Worm (Caenorhabditis elegans) whole organism, mixed stage, embryonic: ENCODE measurements around the gene spp-19.

Experiments used
- bed-3 ChIP-seq: fragments of 200-800 bp; sonication (Bioruptor generic); optimal IDR thresholded peaks from 3 replicates; lab custom pipeline; 2018; ENCODE audit warnings: mild to moderate bottlenecking, missing genetic modification characterization, moderate library complexity, missing compliant biosample characterization
- ceh-39 ChIP-seq: fragments of 150-350 bp; optimal IDR thresholded peaks from 2 replicates; lab custom pipeline; 2014; ENCODE audit warnings: missing biosample characterization, missing genetic modification characterization
- drap-1 ChIP-seq: fragments of 200-800 bp; sonication (Bioruptor generic); optimal IDR thresholded peaks from 3 replicates; lab custom pipeline; 2018; ENCODE audit warnings: mild to moderate bottlenecking, missing genetic modification characterization, missing compliant biosample characterization
- elt-3 ChIP-seq: fragments of 150-350 bp; optimal IDR thresholded peaks from 2 replicates; lab custom pipeline; 2014; ENCODE audit warnings: missing biosample characterization, missing genetic modification characterization
- lsy-2 ChIP-seq: fragments of 150-350 bp; optimal IDR thresholded peaks from 2 replicates; lab custom pipeline; 2014; ENCODE audit warnings: missing biosample characterization, missing genetic modification characterization
- mep-1 ChIP-seq: fragments of 150-350 bp; optimal IDR thresholded peaks from 2 replicates; lab custom pipeline; 2017; ENCODE audit warnings: missing biosample characterization, missing genetic modification reagents, missing genetic modification characterization, inconsistent platforms
- unc-39 ChIP-seq: fragments of 150-350 bp; optimal IDR thresholded peaks from 2 replicates; lab custom pipeline; 2014; ENCODE audit warnings: missing biosample characterization, missing genetic modification characterization
- ztf-11 ChIP-seq: fragments of 150-350 bp; optimal IDR thresholded peaks from 2 replicates; lab custom pipeline; 2014; ENCODE audit warnings: missing biosample characterization, missing genetic modification characterization

DNA sequence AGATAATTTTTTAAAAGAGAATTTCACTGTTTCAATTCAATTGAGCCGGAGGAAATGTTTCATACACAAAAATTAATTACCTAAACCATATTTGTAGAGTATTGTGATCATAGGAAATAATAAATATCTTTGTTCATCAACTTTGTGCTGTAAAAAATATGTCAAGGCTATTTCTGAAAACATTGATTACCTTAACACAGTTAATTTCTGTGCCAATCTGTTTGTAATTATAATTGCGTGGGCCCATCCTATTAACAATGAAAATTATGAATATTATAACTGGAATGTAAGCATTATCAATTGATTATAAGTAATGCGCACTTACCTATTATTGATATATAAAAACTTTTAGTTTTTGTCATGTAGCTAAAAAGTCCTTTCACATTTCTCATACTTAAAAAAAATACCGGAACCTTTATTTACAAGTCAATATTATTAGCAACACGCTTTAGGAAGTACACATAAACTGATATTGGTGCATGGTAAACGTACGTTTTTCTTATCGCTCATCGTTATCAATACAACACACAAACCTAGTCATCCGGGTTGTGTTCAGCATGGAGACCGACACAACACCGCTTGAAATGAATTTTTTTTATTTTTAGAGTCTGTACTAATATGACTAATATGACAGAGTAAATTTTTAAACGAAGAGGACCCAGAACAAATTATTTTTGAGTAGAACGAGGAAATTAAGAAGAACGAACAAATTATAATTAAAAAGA, 14.1 kb upstream of the spp-19 start, which contains the start of gene fut-2:
- no peak for TF ChIP-seq mep-1 (tag; lab: Kevin White, UChicago)
- TF ChIP-seq lsy-2 (tag; lab: Kevin White, UChicago) = no peak
- no peak for TF ChIP-seq unc-39 (tag; lab: Kevin White, UChicago)
- TF ChIP-seq drap-1 = no peak
- no peak for TF ChIP-seq elt-3 (tag; lab: Kevin White, UChicago)
- no peak for TF ChIP-seq ztf-11 (tag; lab: Kevin White, UChicago)
- no peak for TF ChIP-seq ceh-39 (tag; lab: Kevin White, UChicago)
- TF ChIP-seq bed-3 = no peak
